Worm (Caenorhabditis elegans): Measurements from ENCODE around the gene srw-72.

DNA sequence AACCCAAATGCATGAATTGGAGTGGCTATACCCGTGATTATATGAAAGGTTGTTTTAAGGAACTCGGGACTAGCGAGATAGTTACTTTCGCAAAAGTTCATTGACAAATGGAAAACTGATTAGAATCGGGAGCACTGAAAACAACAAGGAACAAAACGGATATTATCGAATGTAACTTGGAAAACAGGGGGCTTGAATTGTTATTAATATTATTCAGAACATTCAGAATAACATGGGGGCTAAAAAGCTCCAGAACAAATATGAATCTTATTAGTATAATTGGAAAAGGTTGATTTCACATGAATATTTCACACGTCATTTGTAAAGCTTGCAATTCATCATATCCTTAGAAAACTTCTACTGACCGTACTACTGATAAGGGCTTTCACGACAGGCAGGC is 4.7 kb downstream of the srw-72 start, which contains the start of gene srh-235:
- TF ChIP-seq nhr-11 (tag; optimal IDR thresholded peaks at IDR 0.05): no peak
- TF ChIP-seq sdc-2 (tag; optimal IDR thresholded peaks at IDR 0.05): no peak
- TF ChIP-seq rnt-1 (tag; optimal IDR thresholded peaks at IDR 0.05): no peak
- no peak for TF ChIP-seq tbx-7 (tag; optimal IDR thresholded peaks at IDR 0.05)
- TF ChIP-seq che-1 (tag; optimal IDR thresholded peaks at IDR 0.05): no peak
